Worm (Caenorhabditis elegans): ENCODE measurements around the gene glr-4.
A peak's percentile ranks its signal among the peaks of the same experiment; 100 is the strongest.

Gene glr-4

DNA sequence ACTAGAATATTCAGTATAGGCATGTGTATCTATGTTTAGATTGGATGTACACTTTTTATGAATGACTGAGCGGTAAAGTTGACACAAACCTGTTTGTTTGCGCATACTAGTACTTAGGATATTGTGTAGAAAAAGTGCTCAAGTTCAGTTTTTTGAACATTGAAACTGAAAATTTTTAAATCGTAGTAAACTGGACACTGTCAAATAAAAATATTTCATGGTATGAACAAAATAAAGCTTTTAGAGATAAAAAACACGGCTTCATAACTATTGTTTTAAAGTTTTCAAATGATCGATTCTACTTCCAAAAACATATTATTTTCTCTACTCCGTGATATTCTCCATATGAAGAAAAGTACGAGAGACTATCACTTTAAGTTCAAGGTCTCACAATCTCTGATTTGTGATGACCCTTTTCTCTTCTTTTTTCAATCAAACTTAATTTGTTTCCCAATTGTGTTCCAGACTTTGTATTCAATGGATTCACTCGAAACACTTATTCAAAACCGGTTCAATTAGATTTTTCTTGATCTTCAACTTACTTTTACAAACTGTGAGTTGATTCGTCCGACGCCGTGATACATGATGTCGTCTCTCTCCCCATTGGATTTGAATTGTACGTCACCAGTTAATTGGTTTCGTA lies 2.6 kb downstream of the glr-4 start:
- TF ChIP-seq snpc-4 (GFP tag; optimal IDR thresholded peaks at IDR 0.05) (no peak), snpc-4 (tag; optimal IDR thresholded peaks at IDR 0.05) (no peak), Y79H2A.3 (GFP tag; conservative IDR thresholded peaks at IDR 0.05) (no peak)

DNA sequence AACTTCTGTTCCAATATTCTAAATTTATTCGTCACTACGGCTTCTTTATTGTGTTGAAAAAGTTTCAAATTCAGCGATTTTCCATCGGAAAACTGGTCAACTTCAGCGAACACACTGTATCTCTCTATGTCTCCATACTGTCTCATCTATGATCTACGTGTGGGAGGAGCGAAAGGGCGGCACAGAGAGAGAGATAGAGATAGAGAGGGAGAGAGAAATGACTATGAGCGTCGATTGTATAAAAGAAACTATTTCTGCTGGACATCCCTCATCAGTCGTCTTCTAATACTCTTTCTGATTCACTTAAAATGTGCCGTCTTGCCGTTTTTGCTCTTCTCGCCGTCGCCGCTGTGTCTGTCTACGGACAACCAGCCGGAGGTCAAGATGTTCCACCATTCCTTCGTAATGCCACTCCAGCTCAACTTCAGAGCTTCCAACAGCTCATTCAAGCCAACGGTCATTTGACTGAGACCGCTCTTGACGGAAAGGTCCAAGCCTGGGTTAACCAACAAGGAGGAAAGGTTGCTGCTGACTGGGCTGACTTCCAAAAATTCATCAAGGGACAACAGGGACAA lies 3.7 kb downstream of the glr-4 start, which contains the start of gene srlf-1:
srlf-1 (plus strand) TSS at position 268 of the 575 bp plus-strand sequence.
- peak; percentile 42 for TF ChIP-seq ztf-26 (tag; optimal IDR thresholded peaks at IDR 0.05)
- no peak for TF ChIP-seq nfya-2 (GFP tag; IDR thresholded peaks at IDR 0.05)
- TF ChIP-seq mcd-1 (GFP tag; IDR thresholded peaks at IDR 0.05), result 0 out of 2 replicates have a peak, but pooled peaks have one; percentile 8
- no peak for TF ChIP-seq madf-3 (GFP tag; IDR thresholded peaks at IDR 0.05)
- TF ChIP-seq lin-40 (tag; optimal IDR thresholded peaks at IDR 0.05), result peak; percentile 11
- no peak for TF ChIP-seq C17E4.6 (GFP tag; IDR thresholded peaks at IDR 0.05)
- TF ChIP-seq hlh-26 (GFP tag; conservative IDR thresholded peaks at IDR 0.05), result no peak
- 0 out of 2 replicates have a peak, but pooled peaks have one; percentile 18 for TF ChIP-seq F37B4.10 (GFP tag; IDR thresholded peaks at IDR 0.05)
- TF ChIP-seq snpc-1.3 (tag; optimal IDR thresholded peaks at IDR 0.05; ENCODE audit: insufficient read depth), result no peak
- peak; percentile 43 for TF ChIP-seq ama-1 (optimal IDR thresholded peaks at IDR 0.05)
- TF ChIP-seq ama-1 (GFP tag; optimal IDR thresholded peaks at IDR 0.05), result no peak
- TF ChIP-seq lir-1 (GFP tag; conservative IDR thresholded peaks at IDR 0.05), result no peak

DNA sequence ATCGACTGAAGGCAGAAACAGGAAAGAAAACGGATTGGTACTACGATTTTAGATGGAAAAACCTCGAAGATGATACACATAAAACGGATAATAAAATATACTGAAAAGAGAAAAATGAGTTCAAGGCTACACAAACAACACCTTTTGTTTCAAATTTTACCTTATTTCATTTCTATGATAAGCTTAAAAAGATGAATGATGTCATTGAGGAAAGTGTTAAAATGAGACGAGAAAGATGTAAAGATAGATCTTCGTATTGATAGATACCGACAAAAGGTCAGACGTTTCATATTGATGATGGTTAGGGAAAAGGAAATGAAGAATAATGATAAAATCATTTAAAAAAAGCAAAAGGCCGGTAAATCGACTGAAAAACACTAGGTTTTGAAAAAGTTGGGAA lies 4.5 kb downstream of the glr-4 start:
- TF ChIP-seq Y79H2A.3 (GFP tag; conservative IDR thresholded peaks at IDR 0.05), result no peak
- TF ChIP-seq egrh-3 (GFP tag; IDR thresholded peaks at IDR 0.05), result no peak
- no peak for TF ChIP-seq hsf-1 (GFP tag; IDR thresholded peaks at IDR 0.05)
- TF ChIP-seq dpff-1 (tag; optimal IDR thresholded peaks at IDR 0.05), result no peak
- TF ChIP-seq ceh-58 (GFP tag; IDR thresholded peaks at IDR 0.05), result no peak
- no peak for TF ChIP-seq lsy-27 (tag; optimal IDR thresholded peaks at IDR 0.05; ENCODE audit: borderline replicate concordance, insufficient read depth)
- no peak for TF ChIP-seq tlf-1 (GFP tag; optimal IDR thresholded peaks at IDR 0.05)
- no peak for TF ChIP-seq ceh-100 (GFP tag; IDR thresholded peaks at IDR 0.05)
- no peak for TF ChIP-seq hlh-12 (tag; optimal IDR thresholded peaks at IDR 0.05)
- no peak for TF ChIP-seq F23B12.7 (tag; optimal IDR thresholded peaks at IDR 0.05; ENCODE audit: insufficient read depth)
- no peak for TF ChIP-seq ztf-22 (GFP tag; optimal IDR thresholded peaks at IDR 0.05)
- TF ChIP-seq ztf-3 (GFP tag; optimal IDR thresholded peaks at IDR 0.05), result no peak
- TF ChIP-seq bed-1 (GFP tag; IDR thresholded peaks at IDR 0.05), result no peak
- TF ChIP-seq F49E8.2 (tag; optimal IDR thresholded peaks at IDR 0.05; ENCODE audit: insufficient read depth), result no peak

DNA sequence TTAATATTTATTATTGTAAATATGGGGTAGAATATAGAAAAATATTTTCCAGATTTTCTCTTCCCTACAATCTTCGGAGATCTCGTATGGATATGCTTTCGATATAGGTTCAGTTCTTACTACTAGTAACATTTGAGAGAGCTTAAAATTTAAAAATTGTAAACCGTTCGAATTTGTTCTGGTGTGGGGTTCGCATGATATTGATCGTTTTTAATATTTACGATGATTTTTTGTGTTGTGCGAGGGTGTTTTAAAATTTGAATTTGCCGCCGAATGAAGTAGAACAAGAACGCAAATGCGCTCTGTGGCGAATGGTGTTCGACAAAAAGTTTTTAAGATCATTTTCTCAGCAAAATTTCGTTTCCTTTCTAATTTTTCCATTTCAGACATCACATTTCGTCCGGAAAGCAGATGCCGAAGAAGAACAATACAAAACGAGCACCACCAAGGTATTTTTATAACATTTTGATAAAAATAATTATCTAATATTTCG lies 10.6 kb downstream of the glr-4 start, which contains the start of gene skr-17:
skr-17 (plus strand) TSS at position 51 of the 493 bp plus-strand sequence.
- no peak for TF ChIP-seq tbp1 (GFP tag; optimal IDR thresholded peaks at IDR 0.05)
- TF ChIP-seq lin-26 (GFP tag; IDR thresholded peaks at IDR 0.05), result no peak
- no peak for TF ChIP-seq lsl-1 (GFP tag; optimal IDR thresholded peaks at IDR 0.05)
- no peak for TF ChIP-seq F10E7.11 (tag; optimal IDR thresholded peaks at IDR 0.05)
- no peak for TF ChIP-seq F33H1.4 (GFP tag; IDR thresholded peaks at IDR 0.05)
- TF ChIP-seq dpl-1 (GFP tag; optimal IDR thresholded peaks at IDR 0.05), result peak; percentile 27
- no peak for TF ChIP-seq atf-7 (tag; optimal IDR thresholded peaks at IDR 0.05)
- no peak for TF ChIP-seq lsy-27 (tag; optimal IDR thresholded peaks at IDR 0.05; ENCODE audit: borderline replicate concordance, insufficient read depth)
- TF ChIP-seq hsf-1 (GFP tag; IDR thresholded peaks at IDR 0.05), result no peak
- peak; percentile 9 for TF ChIP-seq him-1 (tag; optimal IDR thresholded peaks at IDR 0.05)
- TF ChIP-seq madf-3 (GFP tag; IDR thresholded peaks at IDR 0.05), result no peak
- TF ChIP-seq ceh-100 (GFP tag; IDR thresholded peaks at IDR 0.05), result no peak
- TF ChIP-seq Y67H2A.10 (GFP tag; conservative IDR thresholded peaks at IDR 0.05), result no peak
- no peak for TF ChIP-seq ceh-40 (GFP tag; IDR thresholded peaks at IDR 0.05)
- TF ChIP-seq snpc-3.4 (tag; optimal IDR thresholded peaks at IDR 0.05), result no peak
- no peak for TF ChIP-seq snpc-1.1 (tag; optimal IDR thresholded peaks at IDR 0.05; ENCODE audit: insufficient read depth)
- TF ChIP-seq let-526 (GFP tag; IDR thresholded peaks at IDR 0.05), result no peak
- peak; percentile 11 for TF ChIP-seq lin-54 (GFP tag; optimal IDR thresholded peaks at IDR 0.05)
- no peak for TF ChIP-seq F49E8.2 (tag; optimal IDR thresholded peaks at IDR 0.05; ENCODE audit: insufficient read depth)
